Worm (Caenorhabditis elegans): Measurements from ENCODE around the gene srj-50.

ce11 chrV:2881016-2881415 is 48.2 kb downstream of the srj-50 start, which contains the start of gene ifc-1:
- no peak for TF ChIP-seq aha-1 (tag)
- no peak for TF ChIP-seq ama-1 (optimal IDR thresholded peaks at IDR 0.05)
- no peak for TF ChIP-seq R02D3.7 (tag; optimal IDR thresholded peaks at IDR 0.05)
- no peak for TF ChIP-seq pha-4 (GFP tag; IDR thresholded peaks at IDR 0.05)
- no peak for TF ChIP-seq pha-4 (tag; optimal IDR thresholded peaks at IDR 0.05)
- TF ChIP-seq fkh-10 (GFP tag; optimal IDR thresholded peaks at IDR 0.05): no peak
- TF ChIP-seq lin-39 (tag; optimal IDR thresholded peaks at IDR 0.05): no peak
- TF ChIP-seq daf-12 (tag; optimal IDR thresholded peaks at IDR 0.05): no peak
